Fruit fly (Drosophila melanogaster) whole organism, wandering third instar larva: ENCODE measurements around the gene CG2816.
A peak's percentile ranks its signal among the peaks of the same experiment; 100 is the strongest.

Experiments used
- Myc ChIP-seq: fragments of >200 bp; optimal IDR thresholded peaks from 2 replicates; lab custom pipeline; 2017
- br ChIP-seq: fragments of 200-800 bp; sonication (Bioruptor generic); optimal IDR thresholded peaks from 2 replicates; lab custom pipeline; 2016; ENCODE audit warnings: missing biosample characterization, missing genetic modification characterization
- h ChIP-seq: fragments of 200-800 bp; sonication (Bioruptor generic); optimal IDR thresholded peaks from 3 replicates; lab custom pipeline; 2016; ENCODE audit warnings: missing biosample characterization, mild to moderate bottlenecking, missing genetic modification characterization
- lola ChIP-seq: fragments of >200 bp; optimal IDR thresholded peaks from 2 replicates; lab custom pipeline; 2017; ENCODE audit warnings: missing biosample characterization, missing genetic modification characterization
- rgr ChIP-seq: fragments of 200-800 bp; sonication (Bioruptor generic); optimal IDR thresholded peaks from 3 replicates; lab custom pipeline; 2016; ENCODE audit warnings: missing biosample characterization, mild to moderate bottlenecking, missing genetic modification characterization
- sv ChIP-seq: fragments of 200-800 bp; sonication (Bioruptor generic); optimal IDR thresholded peaks from 3 replicates; lab custom pipeline; 2016; ENCODE audit warnings: missing biosample characterization, missing genetic modification characterization

DNA sequence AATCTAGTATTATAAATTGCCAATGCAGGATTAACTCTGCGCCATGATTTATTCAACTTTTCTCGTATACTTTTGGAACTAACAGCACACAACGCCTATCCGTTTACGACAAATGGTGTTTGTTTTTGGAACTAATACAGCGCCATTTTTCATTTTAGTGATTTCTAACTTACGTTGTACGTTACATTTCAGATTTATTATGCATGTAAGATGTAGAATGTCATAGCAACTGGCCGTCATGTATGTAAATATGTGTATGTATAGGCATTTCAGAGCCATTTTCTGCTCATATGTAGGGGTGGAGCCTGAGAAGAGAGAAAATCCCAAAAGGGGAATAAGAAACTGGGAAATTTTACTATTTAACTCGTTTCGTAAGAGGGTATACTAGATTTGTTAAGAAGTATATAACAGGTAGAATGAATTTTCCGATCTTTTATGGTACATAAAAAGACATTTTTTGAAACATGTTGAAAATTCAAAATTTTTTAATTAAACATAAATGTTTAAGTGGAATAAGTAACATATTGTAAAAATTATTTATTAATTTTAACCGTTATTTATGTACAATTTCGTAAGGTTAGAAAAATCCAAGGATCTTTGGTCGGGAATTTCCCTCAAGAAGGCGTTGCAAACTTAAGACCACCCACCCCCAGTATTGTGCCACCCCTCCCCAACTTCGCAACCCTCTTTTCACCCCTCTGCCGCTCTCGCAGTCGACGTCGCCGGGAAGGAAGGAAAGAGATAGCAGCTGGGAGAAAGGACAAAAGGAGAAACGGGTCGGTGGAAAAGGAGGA, 45.9 kb upstream of the CG2816 start:
- TF ChIP-seq h = peak; percentile 45
- TF ChIP-seq sv (GFP tag; lab: Kevin White, UChicago) = no peak
- TF ChIP-seq Myc (lab: Kevin White, UChicago) = peak; percentile 90
- TF ChIP-seq lola = no peak
- TF ChIP-seq rgr (GFP tag; lab: Kevin White, UChicago) = peak; percentile 34
- no peak for TF ChIP-seq br (GFP tag; lab: Kevin White, UChicago)
